Worm (Caenorhabditis elegans) whole organism, early embryonic: ENCODE results near the gene egl-13.

ENCODE experiments used
- B0310.2 ChIP-seq: sonication (generic microtip); optimal IDR thresholded peaks from 2 replicates; lab custom pipeline; 2016; ENCODE audit warnings: mild to moderate bottlenecking, missing genetic modification characterization, missing compliant biosample characterization
- F13C5.2 ChIP-seq: sonication (generic microtip); optimal IDR thresholded peaks from 2 replicates; lab custom pipeline; 2017; ENCODE audit warnings: mild to moderate bottlenecking, missing genetic modification characterization, inconsistent platforms, missing compliant biosample characterization
- aly-1 ChIP-seq: sonication (generic microtip); optimal IDR thresholded peaks from 2 replicates; lab custom pipeline; 2016; ENCODE audit warnings: missing genetic modification characterization, missing compliant biosample characterization
- ama-1 ChIP-seq: fragments of 150-350 bp; optimal IDR thresholded peaks from 2 replicates; lab custom pipeline; 2014
- ceh-13 ChIP-seq: fragments of 200-800 bp; sonication (Bioruptor generic); optimal IDR thresholded peaks from 2 replicates; lab custom pipeline; 2018; ENCODE audit warnings: mild to moderate bottlenecking, missing genetic modification characterization, missing compliant biosample characterization
- ceh-36 ChIP-seq: sonication (generic microtip); optimal IDR thresholded peaks from 2 replicates; lab custom pipeline; 2016; ENCODE audit warnings: missing genetic modification characterization, inconsistent platforms, missing compliant biosample characterization
- flt-1 ChIP-seq: fragments of 200-800 bp; sonication (Bioruptor generic); IDR thresholded peaks from 2 replicates; pipeline ENCODE4 v1.3.6; 2022; ENCODE audit warnings: missing genetic modification characterization, missing compliant biosample characterization
- hnd-1 ChIP-seq: sonication (generic microtip); optimal IDR thresholded peaks from 2 replicates; lab custom pipeline; 2016; ENCODE audit warnings: missing genetic modification characterization, missing compliant biosample characterization
- pes-1 ChIP-seq: fragments of 200-800 bp; sonication (Bioruptor generic); IDR thresholded peaks from 2 replicates; pipeline ENCODE4 v1.3.6; 2022; ENCODE audit warnings: missing genetic modification reagents, missing genetic modification characterization, missing compliant biosample characterization
- sea-1 ChIP-seq: fragments of 200-800 bp; sonication (Bioruptor generic); conservative IDR thresholded peaks from 2 replicates; pipeline ENCODE4 v1.3.6; 2022; ENCODE audit warnings: missing genetic modification characterization, missing compliant biosample characterization
- tbx-11 ChIP-seq: fragments of 200-800 bp; sonication (Bioruptor generic); IDR thresholded peaks from 2 replicates; pipeline ENCODE4 v1.3.6; 2022; ENCODE audit warnings: missing genetic modification characterization, missing compliant biosample characterization
- tbx-37 ChIP-seq: fragments of 200-800 bp; sonication (Bioruptor generic); conservative IDR thresholded peaks from 2 replicates; pipeline ENCODE4 v1.3.6; 2022; ENCODE audit warnings: missing genetic modification reagents, missing genetic modification characterization, missing compliant biosample characterization
- tra-4 ChIP-seq: sonication (generic microtip); optimal IDR thresholded peaks from 2 replicates; lab custom pipeline; 2017; ENCODE audit warnings: missing genetic modification characterization, missing compliant biosample characterization

DNA sequence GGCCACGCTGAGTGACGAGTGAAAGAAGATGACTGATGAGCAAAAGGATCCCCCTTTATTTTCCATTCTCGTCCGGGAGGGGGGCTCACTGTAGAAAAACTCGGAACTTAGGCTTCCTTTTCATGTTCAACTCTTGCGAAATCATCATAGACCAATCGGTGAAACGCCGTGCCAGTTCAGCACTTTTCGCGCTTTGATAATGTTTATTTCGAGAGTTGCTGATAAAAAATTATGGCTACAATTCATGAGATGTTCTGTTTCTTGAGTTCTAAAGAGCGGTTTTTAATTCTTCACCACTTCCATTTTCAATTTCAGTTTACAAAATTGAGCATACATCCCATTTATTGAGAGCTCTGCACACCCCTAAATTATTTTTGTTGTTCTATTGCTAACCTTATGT is 7.2 kb downstream of the egl-13 start:
- TF ChIP-seq tbx-11 (GFP tag; lab: Robert Waterston, UW) (no peak), ceh-13 (GFP tag; lab: Kevin White, UChicago) (no peak), hnd-1 (no peak), ama-1 (lab: Kevin White, UChicago) (no peak), ceh-36 (tag; lab: Kevin White, UChicago) (no peak), tra-4 (tag; lab: Kevin White, UChicago) (no peak), flt-1 (GFP tag; lab: Robert Waterston, UW) (no peak), pes-1 (GFP tag; lab: Robert Waterston, UW) (no peak), F13C5.2 (tag; lab: Kevin White, UChicago) (no peak), tbx-37 (GFP tag; lab: Robert Waterston, UW) (no peak), sea-1 (GFP tag; lab: Robert Waterston, UW) (no peak), aly-1 (tag; lab: Kevin White, UChicago) (no peak), B0310.2 (tag; lab: Kevin White, UChicago) (no peak)
